Worm (Caenorhabditis elegans): ENCODE data around the gene hcp-3.
A peak's percentile ranks its signal among the peaks of the same experiment; 100 is the strongest.

The hcp-3 gene

DNA sequence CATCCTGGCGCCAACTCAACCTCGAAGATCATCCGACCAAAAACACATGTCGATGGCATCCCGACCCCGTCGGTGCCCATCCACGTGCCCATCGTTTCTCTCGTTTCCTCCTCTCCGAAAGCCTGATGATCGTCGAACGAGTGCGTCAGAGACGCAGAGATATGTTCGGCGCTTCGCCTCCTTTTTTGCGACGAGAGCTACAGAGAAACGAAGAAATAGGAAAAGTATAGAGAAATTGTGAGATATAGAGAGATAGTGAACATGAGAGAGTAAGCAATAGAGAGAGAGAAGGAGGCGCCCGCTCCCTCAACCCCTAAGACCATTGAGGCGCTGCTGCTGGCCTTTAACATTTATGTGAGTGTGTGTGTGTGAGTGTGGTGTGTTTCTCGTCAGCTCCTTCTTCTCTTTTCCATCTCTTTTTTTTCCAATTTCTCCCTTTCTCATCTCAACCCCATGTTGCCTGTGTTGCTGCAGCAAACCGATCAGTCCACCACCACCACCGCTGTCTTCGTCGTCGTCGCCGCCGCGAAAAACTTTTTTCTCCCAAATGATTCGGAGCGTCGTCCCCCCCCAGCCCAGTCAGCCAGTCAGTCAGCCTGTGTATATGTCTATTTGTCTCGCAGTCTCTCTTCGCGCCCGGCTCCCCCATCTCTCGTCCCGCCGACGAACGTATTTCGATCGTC lies 3.0 kb upstream of the hcp-3 start, which contains the start of gene hlh-11:
TSS of gene hlh-11 (plus strand) at position 633 of the 683 bp plus-strand sequence.
- peak; percentile 97 for TF ChIP-seq mdl-1 (tag; optimal IDR thresholded peaks at IDR 0.05)
- TF ChIP-seq sea-2 (GFP tag; optimal IDR thresholded peaks at IDR 0.05) = no peak
- peak; percentile 61 for TF ChIP-seq pqm-1 (tag; optimal IDR thresholded peaks at IDR 0.05)
- TF ChIP-seq elt-1 (tag; optimal IDR thresholded peaks at IDR 0.05) = no peak
- no peak for TF ChIP-seq aly-2 (tag; optimal IDR thresholded peaks at IDR 0.05)
- no peak for TF ChIP-seq unc-39 (tag; optimal IDR thresholded peaks at IDR 0.05)
- peak; percentile 85 for TF ChIP-seq fos-1 (tag; optimal IDR thresholded peaks at IDR 0.05)
- peak; percentile 85 for TF ChIP-seq pha-4 (tag; optimal IDR thresholded peaks at IDR 0.05)
- peak; percentile 22 for TF ChIP-seq nhr-77 (tag; optimal IDR thresholded peaks at IDR 0.05)
- peak; percentile 37 for TF ChIP-seq snpc-4 (tag; optimal IDR thresholded peaks at IDR 0.05)
- TF ChIP-seq lin-15B (tag; optimal IDR thresholded peaks at IDR 0.05) = peak; percentile 61
- TF ChIP-seq ama-1 (optimal IDR thresholded peaks at IDR 0.05) = peak; percentile 50
- no peak for TF ChIP-seq fkh-2 (tag; optimal IDR thresholded peaks at IDR 0.05)
- TF ChIP-seq lin-39 (tag; optimal IDR thresholded peaks at IDR 0.05) = peak; percentile 93
- no peak for TF ChIP-seq ceh-9 (tag; optimal IDR thresholded peaks at IDR 0.05)
- peak; percentile 43 for TF ChIP-seq unc-62 (GFP tag; optimal IDR thresholded peaks at IDR 0.05)
- TF ChIP-seq nhr-67 (tag; optimal IDR thresholded peaks at IDR 0.05) = no peak
- peak; percentile 87 for TF ChIP-seq elt-2 (tag; optimal IDR thresholded peaks at IDR 0.05)
- TF ChIP-seq nhr-28 (tag; optimal IDR thresholded peaks at IDR 0.05) = no peak
- TF ChIP-seq mml-1 (tag; optimal IDR thresholded peaks at IDR 0.05) = peak; percentile 21
- TF ChIP-seq nhr-237 (tag; optimal IDR thresholded peaks at IDR 0.05) = no peak
- peak; percentile 10 for TF ChIP-seq zag-1 (tag; optimal IDR thresholded peaks at IDR 0.05)
- TF ChIP-seq eor-1 (tag; optimal IDR thresholded peaks at IDR 0.05) = no peak
- TF ChIP-seq ceh-28 (tag; optimal IDR thresholded peaks at IDR 0.05) = peak; percentile 83
- TF ChIP-seq skn-1 (tag; optimal IDR thresholded peaks at IDR 0.05) = no peak
- peak; percentile 72 for TF ChIP-seq lsy-12 (tag; optimal IDR thresholded peaks at IDR 0.05)
- peak; percentile 96 for TF ChIP-seq nhr-43 (tag; optimal IDR thresholded peaks at IDR 0.05; ENCODE audit: poor library complexity, severe bottlenecking)
- TF ChIP-seq jun-1 (tag; optimal IDR thresholded peaks at IDR 0.05) = peak; percentile 80
- no peak for TF ChIP-seq nhr-76 (tag; optimal IDR thresholded peaks at IDR 0.05)
- TF ChIP-seq hmg-11 (tag; optimal IDR thresholded peaks at IDR 0.05) = peak; percentile 95
- peak; percentile 11 for TF ChIP-seq daf-12 (tag; optimal IDR thresholded peaks at IDR 0.05)
- peak; percentile 62 for TF ChIP-seq R02D3.7 (tag; optimal IDR thresholded peaks at IDR 0.05)
- TF ChIP-seq ztf-11 (tag; optimal IDR thresholded peaks at IDR 0.05) = no peak
- peak; percentile 52 for TF ChIP-seq fkh-10 (GFP tag; optimal IDR thresholded peaks at IDR 0.05)
- TF ChIP-seq ztf-4 (tag; optimal IDR thresholded peaks at IDR 0.05) = peak; percentile 52
- peak; percentile 58 for TF ChIP-seq nhr-11 (tag; optimal IDR thresholded peaks at IDR 0.05)
- peak; percentile 87 for TF ChIP-seq nfya-1 (tag; optimal IDR thresholded peaks at IDR 0.05; ENCODE audit: insufficient read depth)
- TF ChIP-seq ZK546.5 (tag; optimal IDR thresholded peaks at IDR 0.05) = no peak
- TF ChIP-seq ceh-16 (tag; optimal IDR thresholded peaks at IDR 0.05) = no peak
- TF ChIP-seq egl-27 (tag; optimal IDR thresholded peaks at IDR 0.05) = peak; percentile 71
- peak; percentile 76 for TF ChIP-seq tbx-2 (tag; optimal IDR thresholded peaks at IDR 0.05)
- peak; percentile 80 for TF ChIP-seq nhr-23 (tag; optimal IDR thresholded peaks at IDR 0.05)
- TF ChIP-seq egl-5 (tag; optimal IDR thresholded peaks at IDR 0.05) = peak; percentile 62
- peak in 2 of 3 experiments; percentile 47 to 64 for TF ChIP-seq elt-3 (tag; optimal IDR thresholded peaks at IDR 0.05)
- peak; percentile 87 for TF ChIP-seq nhr-25 (tag; optimal IDR thresholded peaks at IDR 0.05)
- TF ChIP-seq nhr-12 (tag; optimal IDR thresholded peaks at IDR 0.05) = no peak
- TF ChIP-seq ceh-82 (tag; optimal IDR thresholded peaks at IDR 0.05) = peak; percentile 75
